Worm (Caenorhabditis elegans) whole organism, L4/young adult: Measurements from ENCODE around the gene M05D6.3.

Source experiments
- W03F9.2 ChIP-seq: fragments of 150-350 bp; optimal IDR thresholded peaks from 2 replicates; lab custom pipeline; 2014; ENCODE audit warnings: missing biosample characterization, missing genetic modification characterization
- dao-5 ChIP-seq: sonication (generic microtip); optimal IDR thresholded peaks from 2 replicates; lab custom pipeline; 2016; ENCODE audit warnings: missing genotype, missing genetic modification characterization, moderate library complexity, missing compliant biosample characterization
- him-1 ChIP-seq: sonication (generic microtip); optimal IDR thresholded peaks from 2 replicates; lab custom pipeline; 2016; ENCODE audit warnings: missing genotype, missing genetic modification reagents, missing genetic modification characterization, missing compliant biosample characterization

M05D6.3 gene

DNA sequence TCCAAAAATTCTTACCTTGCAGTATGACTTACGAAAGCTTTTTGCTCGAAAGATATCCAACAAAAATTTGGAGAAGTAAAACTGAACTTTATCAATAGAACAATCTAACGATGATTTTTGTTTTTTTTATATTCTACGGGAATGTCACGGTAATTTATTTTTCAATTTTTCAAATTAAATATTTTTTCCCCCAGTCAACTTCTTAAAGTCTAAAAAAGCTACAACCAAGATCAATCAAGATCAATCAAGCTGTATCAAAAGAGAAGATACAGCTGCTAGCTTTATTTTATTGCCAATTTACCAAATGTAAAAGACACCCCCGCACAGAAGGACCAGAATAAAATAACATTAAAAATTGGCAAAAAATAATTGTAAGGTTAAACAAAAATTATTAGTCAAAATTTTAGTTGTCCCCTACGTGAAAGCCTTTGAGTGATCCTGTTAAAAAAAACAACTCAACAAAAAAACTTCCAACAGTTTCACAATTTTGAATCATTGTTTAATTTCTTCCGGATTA, at the start of gene M05D6.3, which contains the start of gene M05D6.1:
M05D6.3 (plus strand) TSS at position 467 of the 517 bp plus-strand sequence.
M05D6.1 (minus strand) TSS at position 101 of the 517 bp plus-strand sequence.
- TF ChIP-seq dao-5 (tag; lab: Kevin White, UChicago) (no peak), him-1 (tag; lab: Kevin White, UChicago) (no peak), W03F9.2 (tag; lab: Kevin White, UChicago) (no peak)

DNA sequence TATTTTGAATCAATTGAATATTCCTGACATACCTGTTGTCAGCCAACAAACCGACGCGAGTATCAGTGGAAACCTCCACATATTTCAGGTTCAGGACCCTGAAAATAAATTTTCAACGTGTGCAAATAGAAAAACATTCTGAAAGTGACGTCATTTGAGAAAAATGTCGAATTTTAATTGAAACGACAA, 46.9 kb upstream of the M05D6.3 start, which contains the start of gene F14E5.2:
F14E5.2 (minus strand) TSS at position 101 of the 189 bp plus-strand sequence.
- TF ChIP-seq W03F9.2 (tag; lab: Kevin White, UChicago), result no peak
- no peak for TF ChIP-seq dao-5 (tag; lab: Kevin White, UChicago)
- no peak for TF ChIP-seq him-1 (tag; lab: Kevin White, UChicago)

DNA sequence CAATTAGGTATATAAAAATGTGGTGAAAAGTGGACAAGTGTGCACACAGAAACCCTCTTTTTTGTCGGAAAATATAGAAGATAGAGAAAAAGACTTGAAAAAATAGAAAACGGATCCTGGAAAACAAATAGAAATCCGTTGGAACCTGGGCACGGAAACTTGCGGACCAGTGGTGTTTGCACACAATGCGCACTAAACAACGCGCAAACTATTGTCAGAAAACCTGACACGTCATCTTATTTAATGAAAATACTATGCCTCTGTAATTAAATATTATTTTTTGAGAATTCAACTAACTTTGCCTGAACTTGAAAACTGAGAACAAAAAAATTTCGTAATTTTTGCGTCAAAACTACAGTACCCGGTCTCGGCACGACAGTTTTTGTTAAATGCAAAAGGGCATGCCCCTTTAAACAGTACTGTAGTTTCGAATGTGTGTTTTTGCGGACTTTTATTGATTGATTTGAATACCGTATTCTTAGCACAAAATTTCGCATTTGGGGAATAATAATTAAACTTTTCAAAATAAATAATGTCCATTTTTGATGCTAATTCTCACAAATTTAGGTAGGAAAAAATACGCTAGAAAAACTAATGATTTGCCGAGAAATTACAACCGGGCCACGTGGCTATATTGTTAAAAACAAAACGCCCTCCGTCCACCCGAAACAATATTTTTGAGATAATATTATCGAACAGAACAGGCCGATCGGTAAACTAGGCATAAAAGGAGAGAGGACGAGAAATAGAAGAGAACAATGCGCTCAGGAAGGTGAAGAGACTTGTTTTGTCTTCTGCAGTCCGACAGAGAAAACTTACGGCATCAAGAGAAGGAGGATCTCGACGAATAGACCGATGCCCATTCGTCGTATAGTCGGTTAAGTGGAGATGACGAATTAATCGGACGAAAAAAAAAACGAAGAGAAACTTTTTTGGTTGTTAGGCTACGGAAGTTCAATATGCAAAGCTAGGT, 46.3 kb upstream of the M05D6.3 start:
- no peak for TF ChIP-seq dao-5 (tag; lab: Kevin White, UChicago)
- TF ChIP-seq W03F9.2 (tag; lab: Kevin White, UChicago), result peak; percentile 31
- TF ChIP-seq him-1 (tag; lab: Kevin White, UChicago), result no peak

DNA sequence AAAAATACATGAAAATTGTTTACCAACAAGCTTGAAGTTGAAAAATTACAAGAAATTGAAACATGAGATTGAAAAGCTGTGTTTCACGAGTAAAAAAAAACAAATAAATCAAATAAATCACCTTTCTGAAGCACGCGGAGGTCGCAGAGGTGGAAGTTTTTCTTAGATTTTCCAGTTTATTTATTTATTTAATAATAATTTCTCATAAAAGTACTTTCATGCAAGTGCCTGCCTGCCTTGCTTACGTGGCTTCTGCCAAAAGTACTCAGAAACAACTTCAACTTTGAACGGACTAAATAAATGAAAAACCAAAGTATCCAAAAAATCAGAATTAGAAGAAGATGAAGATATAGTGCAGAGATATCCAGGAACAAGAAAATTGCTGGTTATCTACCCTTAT, 43.6 kb upstream of the M05D6.3 start, which contains the start of gene acp-2:
acp-2 (minus strand) TSS at position 101 of the 400 bp plus-strand sequence.
- TF ChIP-seq dao-5 (tag; lab: Kevin White, UChicago) (no peak), him-1 (tag; lab: Kevin White, UChicago) (no peak), W03F9.2 (tag; lab: Kevin White, UChicago) (no peak)

DNA sequence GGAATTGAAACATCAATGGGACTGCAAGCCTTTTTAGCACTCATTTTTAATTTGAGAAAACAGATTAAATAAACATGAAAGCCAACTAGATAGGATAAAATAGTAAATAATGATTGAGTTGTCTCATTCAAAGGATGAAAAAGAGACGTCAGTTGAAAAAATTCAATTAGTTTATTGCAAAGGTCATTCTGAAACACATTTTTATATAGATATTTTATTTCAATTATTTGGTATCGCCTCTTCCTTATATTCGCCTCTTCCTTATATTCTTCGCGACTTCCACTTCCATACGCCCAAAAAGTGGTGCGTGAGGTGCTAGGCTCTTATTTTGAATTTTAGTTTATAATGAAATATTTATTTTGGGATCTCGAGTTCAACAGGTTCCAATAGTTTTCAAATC, 40.6 kb upstream of the M05D6.3 start, which contains the start of gene acp-4:
acp-4 (minus strand) TSS at position 101 of the 400 bp plus-strand sequence.
- TF ChIP-seq W03F9.2 (tag; lab: Kevin White, UChicago), result no peak
- TF ChIP-seq him-1 (tag; lab: Kevin White, UChicago), result no peak
- no peak for TF ChIP-seq dao-5 (tag; lab: Kevin White, UChicago)

DNA sequence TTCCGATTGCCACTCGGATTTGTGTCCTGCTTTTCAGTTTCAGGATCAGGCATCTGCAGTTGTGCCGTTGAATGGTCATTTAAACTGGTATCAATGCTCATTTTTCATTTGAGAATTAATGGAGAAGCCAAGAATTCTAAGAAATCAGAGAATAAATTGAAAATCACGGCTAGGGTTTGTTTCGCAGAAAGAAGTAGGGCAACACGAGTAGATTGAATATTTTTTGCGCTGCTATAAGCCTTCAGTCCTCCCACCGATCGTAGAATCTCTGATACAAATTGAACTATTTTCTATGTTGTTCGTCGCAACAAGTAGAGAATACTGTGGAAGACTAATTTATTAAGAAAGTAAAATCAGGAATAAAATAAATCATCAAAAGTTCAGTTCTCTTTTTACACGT, 38.5 kb upstream of the M05D6.3 start, which contains the start of gene acp-3:
acp-3 (minus strand) TSS at position 101 of the 400 bp plus-strand sequence.
- no peak for TF ChIP-seq him-1 (tag; lab: Kevin White, UChicago)
- TF ChIP-seq dao-5 (tag; lab: Kevin White, UChicago), result no peak
- no peak for TF ChIP-seq W03F9.2 (tag; lab: Kevin White, UChicago)

DNA sequence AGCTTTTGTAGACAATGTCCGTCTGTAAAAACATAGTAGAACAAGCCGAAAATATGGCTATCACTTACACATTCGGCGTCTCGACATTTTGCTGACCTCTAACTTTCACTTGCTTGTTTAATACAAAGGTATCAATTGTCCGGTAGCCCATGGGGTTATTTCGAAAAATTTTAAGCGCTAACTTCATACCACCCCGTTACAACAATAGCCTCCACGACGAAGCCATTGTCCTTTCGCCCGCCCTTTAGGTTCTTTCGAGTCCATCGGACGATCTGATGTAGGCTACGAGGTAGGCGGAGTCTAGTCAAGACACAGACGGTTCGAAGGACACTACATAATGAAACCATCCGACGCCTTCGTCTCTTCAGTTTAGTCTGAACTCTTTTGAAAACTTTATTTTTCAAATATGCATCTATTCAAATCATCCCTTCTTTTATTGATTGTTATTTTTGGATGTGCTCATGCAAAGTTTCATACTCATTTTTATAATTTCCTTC, 36.7 kb upstream of the M05D6.3 start, which contains the start of gene lips-10:
lips-10 (plus strand) TSS at position 378 of the 497 bp plus-strand sequence.
- no peak for TF ChIP-seq dao-5 (tag; lab: Kevin White, UChicago)
- no peak for TF ChIP-seq him-1 (tag; lab: Kevin White, UChicago)
- no peak for TF ChIP-seq W03F9.2 (tag; lab: Kevin White, UChicago)

DNA sequence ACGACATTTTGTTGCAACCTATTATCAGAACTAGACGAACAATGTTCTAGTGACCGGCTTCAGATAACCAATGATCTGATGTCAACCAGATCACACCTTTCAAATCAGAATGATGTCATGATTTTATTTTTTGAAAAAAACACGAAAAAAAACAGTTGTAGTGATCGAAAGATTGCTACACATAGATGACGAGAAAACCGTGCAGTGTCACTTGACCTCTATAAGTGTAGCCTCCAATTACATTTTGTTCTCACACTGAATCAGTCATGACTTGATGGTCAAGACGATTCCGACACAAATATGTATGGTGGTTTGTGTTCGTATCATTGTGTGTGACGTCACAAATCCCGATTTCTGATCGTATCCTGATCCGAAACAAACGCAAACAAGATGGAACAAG, 35.5 kb upstream of the M05D6.3 start:
- no peak for TF ChIP-seq dao-5 (tag; lab: Kevin White, UChicago)
- no peak for TF ChIP-seq him-1 (tag; lab: Kevin White, UChicago)
- no peak for TF ChIP-seq W03F9.2 (tag; lab: Kevin White, UChicago)

DNA sequence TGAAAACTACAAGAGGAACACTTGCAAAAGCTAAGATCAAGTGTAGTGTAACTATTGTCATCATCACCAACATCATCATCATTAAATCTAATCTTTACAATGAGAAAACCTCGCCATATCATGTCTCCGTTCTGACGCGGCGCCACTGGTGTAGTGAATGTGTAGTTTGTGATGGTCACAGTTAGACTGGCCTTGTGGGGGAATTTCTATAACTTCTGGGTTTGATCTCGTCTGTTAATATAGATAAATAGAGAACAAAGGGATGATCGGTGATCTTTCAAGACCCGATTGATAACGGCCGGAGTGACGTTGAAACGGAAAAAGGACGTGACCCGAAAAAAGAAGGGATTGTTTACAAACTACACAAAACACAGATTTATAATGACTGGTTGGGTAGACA, 34.8 kb upstream of the M05D6.3 start:
- TF ChIP-seq W03F9.2 (tag; lab: Kevin White, UChicago) (no peak), him-1 (tag; lab: Kevin White, UChicago) (no peak), dao-5 (tag; lab: Kevin White, UChicago) (no peak)

DNA sequence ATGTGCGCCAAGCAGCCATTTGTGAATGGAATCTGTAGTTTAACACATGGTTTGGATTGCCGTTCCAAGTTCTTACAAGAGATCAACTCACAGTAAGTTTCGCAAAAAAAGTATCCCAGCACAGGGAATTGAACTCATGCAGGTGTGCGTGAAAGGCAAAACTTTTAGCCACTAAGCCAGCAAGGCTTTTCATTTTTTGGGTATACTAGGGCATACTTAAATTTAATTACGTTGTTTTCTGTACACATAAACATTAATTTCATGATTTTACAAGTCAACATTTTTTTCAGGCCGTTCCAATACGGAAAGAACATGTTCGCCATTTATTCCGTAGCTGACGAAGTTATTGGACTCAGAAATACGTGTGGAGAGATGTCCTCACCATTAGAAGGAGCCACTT, 34.1 kb upstream of the M05D6.3 start:
- peak; percentile 86 for TF ChIP-seq dao-5 (tag; lab: Kevin White, UChicago)
- no peak for TF ChIP-seq him-1 (tag; lab: Kevin White, UChicago)

DNA sequence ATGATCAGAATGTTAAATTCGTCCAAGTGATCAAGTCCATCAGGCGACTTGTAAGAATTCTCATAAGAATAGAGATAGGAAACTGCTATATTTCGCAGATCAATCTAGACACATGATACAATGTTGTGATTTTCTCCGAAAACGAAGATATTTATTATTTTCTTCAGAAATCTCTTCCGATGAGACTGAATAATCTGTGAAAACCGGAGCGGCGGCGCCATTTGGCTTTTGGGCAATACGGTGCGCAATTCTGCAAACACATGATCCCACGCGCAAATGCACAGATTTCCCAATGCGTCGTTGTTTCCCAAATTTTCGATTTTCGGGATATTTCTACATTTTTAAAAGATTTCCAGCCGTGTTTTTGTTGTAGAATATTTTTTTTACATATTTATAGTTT, 33.4 kb upstream of the M05D6.3 start:
- TF ChIP-seq dao-5 (tag; lab: Kevin White, UChicago) (no peak), W03F9.2 (tag; lab: Kevin White, UChicago) (peak; percentile 63)

DNA sequence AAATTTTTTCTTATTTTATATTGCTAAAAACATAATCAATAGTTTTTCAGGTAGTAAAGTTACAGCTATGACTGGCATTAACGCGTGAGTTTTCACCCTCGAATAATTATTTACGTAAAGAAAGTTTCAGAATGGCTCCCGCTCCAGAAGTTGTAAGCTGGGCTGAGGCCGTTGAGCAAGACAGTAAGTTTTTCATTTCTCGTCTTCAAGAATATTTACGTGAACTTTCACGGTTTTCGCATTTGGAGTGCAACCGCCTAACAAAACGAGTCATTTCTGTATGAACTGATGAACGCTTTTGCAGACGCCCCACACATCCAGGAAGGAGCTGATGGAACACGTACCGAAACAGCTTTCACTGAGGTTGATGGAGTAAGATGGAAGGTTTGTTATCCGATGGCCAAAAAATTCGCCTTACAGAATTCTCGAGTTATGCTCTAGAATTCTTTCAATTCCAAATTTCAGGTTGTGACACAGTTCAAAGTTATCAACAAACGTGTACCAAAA, 32.8 kb upstream of the M05D6.3 start, which contains the start of gene eif-3.G:
eif-3.G (plus strand) TSS at position 51 of the 507 bp plus-strand sequence.
- no peak for TF ChIP-seq W03F9.2 (tag; lab: Kevin White, UChicago)
- TF ChIP-seq him-1 (tag; lab: Kevin White, UChicago), result no peak
- no peak for TF ChIP-seq dao-5 (tag; lab: Kevin White, UChicago)

DNA sequence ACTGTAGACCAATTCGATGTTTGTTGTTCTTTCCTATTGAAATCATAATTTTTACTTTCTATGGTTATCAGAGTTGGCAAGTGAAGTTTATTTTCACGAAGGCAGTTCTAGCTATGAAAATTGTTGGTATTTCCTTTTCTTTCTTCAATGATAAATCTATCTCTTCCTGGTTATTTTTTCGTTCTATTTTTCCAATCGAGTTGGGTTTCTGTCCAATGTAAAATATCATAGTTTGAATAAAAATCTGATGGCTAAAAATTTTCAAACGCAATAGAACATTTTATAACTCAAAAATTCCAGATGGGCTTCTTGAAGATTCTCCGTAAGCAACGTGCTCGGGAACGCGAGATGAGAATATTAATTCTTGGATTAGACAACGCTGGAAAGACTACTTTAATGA, 31.6 kb upstream of the M05D6.3 start, which contains the start of gene evl-20:
evl-20 (plus strand) TSS at position 301 of the 400 bp plus-strand sequence.
- TF ChIP-seq him-1 (tag; lab: Kevin White, UChicago), result no peak
- no peak for TF ChIP-seq W03F9.2 (tag; lab: Kevin White, UChicago)
- no peak for TF ChIP-seq dao-5 (tag; lab: Kevin White, UChicago)
